Worm (Caenorhabditis elegans): Measurements from ENCODE around the gene upb-1.

DNA sequence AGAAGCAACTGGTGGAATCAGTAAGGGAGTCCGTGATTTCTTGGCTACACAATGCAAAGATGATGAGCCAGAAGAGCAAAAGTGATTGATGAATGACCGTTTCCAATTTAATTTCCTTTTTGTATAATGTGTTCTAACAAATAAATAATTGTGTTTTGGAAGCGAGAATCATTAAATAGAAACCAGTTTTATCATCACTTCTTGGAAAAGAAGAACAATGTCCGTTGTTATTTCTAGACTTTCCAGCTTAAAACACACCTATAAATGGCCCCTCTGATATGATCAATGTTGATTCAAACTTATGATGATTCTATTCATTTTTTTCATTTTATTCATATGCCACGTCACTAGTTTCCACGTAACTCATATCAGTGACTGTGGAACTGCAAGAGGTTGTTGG is 16.2 kb upstream of the upb-1 start, which contains the start of gene C29F5.8:
- TF ChIP-seq ztf-4 (tag; optimal IDR thresholded peaks at IDR 0.05) = no peak
- no peak for TF ChIP-seq unc-62 (GFP tag; optimal IDR thresholded peaks at IDR 0.05)
- TF ChIP-seq nhr-129 (tag; optimal IDR thresholded peaks at IDR 0.05) = no peak
- TF ChIP-seq sem-4 (tag; optimal IDR thresholded peaks at IDR 0.05) = no peak
- no peak for TF ChIP-seq ama-1 (optimal IDR thresholded peaks at IDR 0.05)
- no peak for TF ChIP-seq ceh-82 (tag; optimal IDR thresholded peaks at IDR 0.05)
- no peak for TF ChIP-seq elt-3 (tag; optimal IDR thresholded peaks at IDR 0.05)
